Fruit fly (Drosophila melanogaster) whole organism, embryonic: ENCODE measurements around the gene CG12075.

Experiments used
- Asciz ChIP-seq: fragments of 200-800 bp; sonication (Bioruptor generic); optimal IDR thresholded peaks from 2 replicates; lab custom pipeline; 2017; ENCODE audit warnings: missing biosample characterization, mild to moderate bottlenecking, missing genetic modification characterization, missing genetic modification reagents
- B-H1 ChIP-seq: fragments of 200-800 bp; sonication (Bioruptor generic); IDR thresholded peaks from 3 replicates; pipeline ENCODE4 v1.3.6; 2022; ENCODE audit warnings: missing biosample characterization, missing genetic modification characterization
- Blimp-1 ChIP-seq: fragments of 200-800 bp; sonication (Bioruptor generic); optimal IDR thresholded peaks from 3 replicates; lab custom pipeline; 2018; ENCODE audit warnings: missing biosample characterization, missing genetic modification characterization, mild to moderate bottlenecking, moderate library complexity, missing genetic modification reagents
- CG10267 ChIP-seq: fragments of 200-800 bp; sonication (Bioruptor generic); optimal IDR thresholded peaks from 2 replicates; lab custom pipeline; 2018; ENCODE audit warnings: missing biosample characterization, mild to moderate bottlenecking, missing genetic modification characterization, moderate library complexity
- CG10959 ChIP-seq: fragments of 200-800 bp; sonication (Bioruptor generic); IDR thresholded peaks from 2 replicates; pipeline ENCODE4 v1.3.6; 2022; ENCODE audit warnings: missing biosample characterization, missing genetic modification characterization
- CG12391 ChIP-seq: fragments of 200-800 bp; sonication (Bioruptor generic); optimal IDR thresholded peaks from 3 replicates; lab custom pipeline; 2018; ENCODE audit warnings: missing biosample characterization, mild to moderate bottlenecking, missing genetic modification characterization, moderate library complexity
- CG12744 ChIP-seq: fragments of 200-800 bp; sonication (Bioruptor generic); optimal IDR thresholded peaks from 2 replicates; lab custom pipeline; 2016; ENCODE audit warnings: missing biosample characterization, missing genetic modification characterization
- CG12942 ChIP-seq: fragments of 200-800 bp; sonication (Bioruptor generic); optimal IDR thresholded peaks from 3 replicates; lab custom pipeline; 2016; ENCODE audit warnings: missing biosample characterization, missing genetic modification characterization
- CG16815 ChIP-seq: fragments of 200-800 bp; sonication (Bioruptor generic); optimal IDR thresholded peaks from 3 replicates; lab custom pipeline; 2017; ENCODE audit warnings: missing biosample characterization, mild to moderate bottlenecking, missing genetic modification characterization
- CG17186 ChIP-seq: fragments of 200-800 bp; sonication (Bioruptor generic); optimal IDR thresholded peaks from 3 replicates; lab custom pipeline; 2017; ENCODE audit warnings: missing biosample characterization, missing genetic modification reagents, missing genetic modification characterization
- CG17612 ChIP-seq: fragments of 200-800 bp; sonication (Bioruptor generic); IDR thresholded peaks from 2 replicates; pipeline ENCODE4 v1.3.6; 2022; ENCODE audit warnings: missing biosample characterization, missing genetic modification characterization
- CG18262 ChIP-seq: fragments of 200-800 bp; optimal IDR thresholded peaks from 3 replicates; lab custom pipeline; 2019; ENCODE audit warnings: missing biosample characterization, mild to moderate bottlenecking, missing genetic modification characterization, moderate library complexity
- CG2116 ChIP-seq: fragments of 200-800 bp; sonication (Bioruptor generic); optimal IDR thresholded peaks from 3 replicates; lab custom pipeline; 2018; ENCODE audit warnings: missing biosample characterization, mild to moderate bottlenecking, missing genetic modification characterization
- CG6683 ChIP-seq: fragments of 200-800 bp; sonication (Bioruptor generic); optimal IDR thresholded peaks from 2 replicates; lab custom pipeline; 2017; ENCODE audit warnings: missing biosample characterization, mild to moderate bottlenecking, missing genetic modification characterization, missing genetic modification reagents
- CG6689 ChIP-seq: fragments of 200-800 bp; sonication (Bioruptor generic); IDR thresholded peaks from 2 replicates; pipeline ENCODE4 v1.3.6; 2022; ENCODE audit warnings: missing biosample characterization, missing genetic modification characterization
- CG7271 ChIP-seq: fragments of 200-800 bp; sonication (Bioruptor generic); optimal IDR thresholded peaks from 2 replicates; lab custom pipeline; 2018; ENCODE audit warnings: missing biosample characterization, mild to moderate bottlenecking, missing genetic modification characterization, moderate library complexity
- CG7786 ChIP-seq: fragments of 200-800 bp; sonication (Bioruptor generic); optimal IDR thresholded peaks from 2 replicates; lab custom pipeline; 2016; ENCODE audit warnings: missing biosample characterization, missing genetic modification characterization
- CG7928 ChIP-seq: fragments of 200-800 bp; sonication (Bioruptor generic); optimal IDR thresholded peaks from 2 replicates; lab custom pipeline; 2017; ENCODE audit warnings: missing biosample characterization, mild to moderate bottlenecking, missing genetic modification characterization
- CG8290 ChIP-seq, 3 experiments: fragments of 200-800 bp; sonication (Bioruptor generic); optimal IDR thresholded peaks; 2 replicates each; lab custom pipeline; 2016 to 2019; ENCODE audit warnings: missing biosample characterization in 3 of 3, missing genetic modification characterization in 3 of 3, mild to moderate bottlenecking in 2 of 3, moderate library complexity in 1 of 3
- CTCF ChIP-seq: fragments of 200-800 bp; sonication (Bioruptor generic); optimal IDR thresholded peaks from 2 replicates; lab custom pipeline; 2017; ENCODE audit warnings: missing biosample characterization, mild to moderate bottlenecking, missing genetic modification characterization, moderate library complexity
- E2f1 ChIP-seq: fragments of 200-800 bp; sonication (Bioruptor generic); IDR thresholded peaks from 2 replicates; pipeline ENCODE4 v1.3.6; 2022; ENCODE audit warnings: missing biosample characterization, missing genetic modification characterization
- Ets97D ChIP-seq: fragments of 200-800 bp; sonication (Bioruptor generic); optimal IDR thresholded peaks from 3 replicates; lab custom pipeline; 2016; ENCODE audit warnings: missing biosample characterization, missing genetic modification characterization
- GATAe ChIP-seq: fragments of 200-800 bp; sonication (Bioruptor generic); conservative IDR thresholded peaks from 2 replicates; pipeline ENCODE4 v1.3.6; 2022; ENCODE audit warnings: missing biosample characterization, missing genetic modification characterization
- H2.0 ChIP-seq: fragments of 200-800 bp; sonication (Bioruptor generic); IDR thresholded peaks from 2 replicates; pipeline ENCODE4 v1.3.6; 2022; ENCODE audit warnings: missing biosample characterization, missing genetic modification characterization
- HHEX ChIP-seq: fragments of 200-800 bp; sonication (Bioruptor generic); optimal IDR thresholded peaks from 3 replicates; lab custom pipeline; 2017; ENCODE audit warnings: missing biosample characterization, mild to moderate bottlenecking, missing genetic modification characterization, missing genetic modification reagents
- HmgZ ChIP-seq: fragments of 200-800 bp; sonication (Bioruptor generic); optimal IDR thresholded peaks from 2 replicates; lab custom pipeline; 2018; ENCODE audit warnings: missing biosample characterization, mild to moderate bottlenecking, missing genetic modification characterization
- Six4 ChIP-seq: fragments of 200-800 bp; sonication (Bioruptor generic); optimal IDR thresholded peaks from 2 replicates; lab custom pipeline; 2016; ENCODE audit warnings: missing biosample characterization, missing genetic modification characterization
- Trl ChIP-seq, 3 experiments: fragments of >200 bp in 2 of 3; fragments of 200-800 bp in 1 of 3; sonication (Bioruptor generic) in 1 of 3; optimal IDR thresholded peaks; 2 replicates in 1 of 3; 3 replicates in 2 of 3; lab custom pipeline; 2016 to 2017; ENCODE audit warnings: missing biosample characterization in 1 of 3, missing genetic modification characterization in 1 of 3
- bab2 ChIP-seq: fragments of 200-800 bp; sonication (Bioruptor generic); optimal IDR thresholded peaks from 2 replicates; lab custom pipeline; 2016; ENCODE audit warnings: missing biosample characterization, missing genetic modification characterization
- btn ChIP-seq: fragments of 200-800 bp; sonication (Bioruptor generic); optimal IDR thresholded peaks from 2 replicates; lab custom pipeline; 2016; ENCODE audit warnings: missing biosample characterization, missing genetic modification characterization
- dm ChIP-seq: fragments of 200-800 bp; sonication (Bioruptor generic); optimal IDR thresholded peaks from 3 replicates; lab custom pipeline; 2016; ENCODE audit warnings: missing biosample characterization, missing genetic modification characterization
- dmrt99B ChIP-seq: fragments of 200-800 bp; sonication (Bioruptor generic); optimal IDR thresholded peaks from 2 replicates; lab custom pipeline; 2018; ENCODE audit warnings: missing biosample characterization, mild to moderate bottlenecking, missing genetic modification characterization, moderate library complexity
- eve ChIP-seq, 2 experiments: fragments of >200 bp; optimal IDR thresholded peaks; 2 replicates each; lab custom pipeline; 2017; ENCODE audit warnings: missing biosample characterization in 2 of 2, missing genetic modification characterization in 2 of 2
- gce ChIP-seq: fragments of 200-800 bp; sonication (Bioruptor generic); IDR thresholded peaks from 3 replicates; pipeline ENCODE4 v1.3.6; 2022; ENCODE audit warnings: missing biosample characterization, missing genetic modification characterization
- gcm2 ChIP-seq: fragments of 200-800 bp; sonication (Bioruptor generic); optimal IDR thresholded peaks from 2 replicates; lab custom pipeline; 2016; ENCODE audit warnings: missing biosample characterization, missing genetic modification characterization
- gsb-n ChIP-seq: fragments of 200-800 bp; sonication (Bioruptor generic); optimal IDR thresholded peaks from 3 replicates; lab custom pipeline; 2018; ENCODE audit warnings: missing biosample characterization, mild to moderate bottlenecking, missing genetic modification characterization
- hbn ChIP-seq: fragments of 200-800 bp; sonication (Bioruptor generic); IDR thresholded peaks from 2 replicates; pipeline ENCODE4 v1.3.6; 2022; ENCODE audit warnings: missing biosample characterization, missing genetic modification characterization; ENCODE audit not compliant: partially characterized antibody
- ind ChIP-seq: fragments of 200-800 bp; sonication (Bioruptor generic); optimal IDR thresholded peaks from 3 replicates; lab custom pipeline; 2016; ENCODE audit warnings: missing biosample characterization, missing genetic modification characterization
- nau ChIP-seq: fragments of 200-800 bp; sonication (Bioruptor generic); optimal IDR thresholded peaks from 3 replicates; lab custom pipeline; 2017; ENCODE audit warnings: missing biosample characterization, mild to moderate bottlenecking, missing genetic modification characterization, missing genetic modification reagents
- oc ChIP-seq: fragments of 200-800 bp; sonication (Bioruptor generic); optimal IDR thresholded peaks from 2 replicates; lab custom pipeline; 2018; ENCODE audit warnings: missing biosample characterization, mild to moderate bottlenecking, missing genetic modification characterization, moderate library complexity
- sens-2 ChIP-seq: fragments of 200-800 bp; sonication (Bioruptor generic); IDR thresholded peaks from 2 replicates; pipeline ENCODE4 v1.3.6; 2022; ENCODE audit warnings: missing biosample characterization, missing genetic modification characterization
- seq ChIP-seq: fragments of 200-800 bp; sonication (Bioruptor generic); IDR thresholded peaks from 2 replicates; pipeline ENCODE4 v1.3.6; 2022; ENCODE audit warnings: missing biosample characterization, missing genetic modification characterization
- sisA ChIP-seq: fragments of 200-800 bp; sonication (Bioruptor generic); IDR thresholded peaks from 2 replicates; pipeline ENCODE4 v1.3.6; 2022; ENCODE audit warnings: missing biosample characterization, missing genetic modification characterization
- sr ChIP-seq: fragments of 200-800 bp; sonication (Bioruptor generic); IDR thresholded peaks from 3 replicates; pipeline ENCODE4 v1.3.6; 2022; ENCODE audit warnings: missing biosample characterization, missing genetic modification characterization
- stwl ChIP-seq: fragments of 200-800 bp; sonication (Bioruptor generic); optimal IDR thresholded peaks from 3 replicates; lab custom pipeline; 2018; ENCODE audit warnings: missing biosample characterization, mild to moderate bottlenecking, missing genetic modification characterization, moderate library complexity
- tup ChIP-seq: fragments of 200-800 bp; sonication (Bioruptor generic); optimal IDR thresholded peaks from 2 replicates; lab custom pipeline; 2016; ENCODE audit warnings: missing biosample characterization, mild to moderate bottlenecking, missing genetic modification characterization, moderate library complexity
- twi ChIP-seq: fragments of 200-800 bp; optimal IDR thresholded peaks from 2 replicates; lab custom pipeline; 2019; ENCODE audit warnings: missing biosample characterization, mild to moderate bottlenecking, missing genetic modification characterization, moderate library complexity
- vvl ChIP-seq: fragments of 200-800 bp; sonication (Bioruptor generic); IDR thresholded peaks from 2 replicates; pipeline ENCODE4 v1.3.6; 2022; ENCODE audit warnings: missing biosample characterization, missing genetic modification characterization
- wdn ChIP-seq: fragments of 200-800 bp; sonication (Bioruptor generic); IDR thresholded peaks from 2 replicates; pipeline ENCODE4 v1.3.6; 2022; ENCODE audit warnings: missing biosample characterization, missing genetic modification characterization
- zen ChIP-seq: fragments of 200-800 bp; sonication (Bioruptor generic); optimal IDR thresholded peaks from 3 replicates; lab custom pipeline; 2018; ENCODE audit warnings: missing biosample characterization, mild to moderate bottlenecking, missing genetic modification characterization, moderate library complexity

CG12075 gene

dm6 chrX:8878967-8879554, 40.9 kb downstream of the CG12075 start (continued):
- TF ChIP-seq CG2116 (GFP tag; lab: Kevin White, UChicago), result peak; percentile 22
- peak; percentile 24 for TF ChIP-seq bab2 (GFP tag; lab: Kevin White, UChicago)
- TF ChIP-seq CG12391 (tag; lab: Kevin White, UChicago), result peak; percentile 87
- TF ChIP-seq vvl (GFP tag; lab: Robert Waterston, UW), result peak; percentile 95
- TF ChIP-seq GATAe (GFP tag; lab: Robert Waterston, UW), result peak; percentile 39; the same call in 1 of the 2 replicates
- 0 out of 2 replicates have a peak, but pooled peaks have one; percentile 67 for TF ChIP-seq sens-2
- peak; percentile 25 for TF ChIP-seq CG17186 (GFP tag; lab: Kevin White, UChicago)
- TF ChIP-seq btn, result no peak
- TF ChIP-seq H2.0, result peak; percentile 83
- peak; percentile 80 for TF ChIP-seq Asciz (GFP tag; lab: Kevin White, UChicago)
- TF ChIP-seq gce (GFP tag; lab: Robert Waterston, UW), result peak; percentile 87; the same call in 2 of the 3 replicates
- peak; percentile 85 for TF ChIP-seq gsb-n (tag; lab: Kevin White, UChicago)
- TF ChIP-seq eve (GFP tag; optimal IDR thresholded peaks at IDR 0.05; lab: Kevin White, UChicago), result no peak
- peak; percentile 84 for TF ChIP-seq CG10959 (GFP tag; lab: Robert Waterston, UW)
- peak; percentile 67 for TF ChIP-seq CG6683
- TF ChIP-seq CG10267 (tag; lab: Kevin White, UChicago), result peak; percentile 83
- TF ChIP-seq gcm2 (GFP tag; lab: Kevin White, UChicago), result no peak
- no peak for TF ChIP-seq CG7928 (GFP tag; lab: Kevin White, UChicago)
- TF ChIP-seq Six4 (GFP tag; lab: Kevin White, UChicago), result peak; percentile 69
- peak; percentile 83 for TF ChIP-seq oc (tag; lab: Kevin White, UChicago)
- peak; percentile 83 for TF ChIP-seq Blimp-1
- TF ChIP-seq CG16815 (GFP tag; lab: Kevin White, UChicago), result peak; percentile 31
- TF ChIP-seq zen (tag; lab: Kevin White, UChicago), result peak; percentile 71
- peak; percentile 87 for TF ChIP-seq CG18262 (tag; lab: Kevin White, UChicago)
- no peak for TF ChIP-seq Ets97D
- TF ChIP-seq sr, result 0 out of 3 replicates have a peak, but pooled peaks have one; percentile 49
- peak; percentile 56 for TF ChIP-seq twi (tag; lab: Kevin White, UChicago)
- no peak for TF ChIP-seq CG12744 (GFP tag; lab: Kevin White, UChicago)
- no peak for TF ChIP-seq CG7786
- peak; percentile 86 for TF ChIP-seq E2f1 (GFP tag; lab: Robert Waterston, UW)
- TF ChIP-seq hbn (GFP tag; lab: Robert Waterston, UW), result no peak
- peak; percentile 87 for TF ChIP-seq B-H1 (GFP tag; lab: Robert Waterston, UW)
- TF ChIP-seq nau (GFP tag; lab: Kevin White, UChicago), result peak; percentile 62
- TF ChIP-seq wdn (GFP tag; lab: Robert Waterston, UW), result peak; percentile 77
- peak; percentile 72 for TF ChIP-seq ind
- peak; percentile 88 for TF ChIP-seq CG6689
- TF ChIP-seq dm, result no peak
- TF ChIP-seq CG7271 (tag; lab: Kevin White, UChicago), result peak; percentile 52
- peak; percentile 58 for TF ChIP-seq CG8290 (GFP tag; optimal IDR thresholded peaks at IDR 0.05; lab: Kevin White, UChicago)
- TF ChIP-seq CG8290 (tag; optimal IDR thresholded peaks at IDR 0.05; lab: Kevin White, UChicago), result peak in 1 of 2 experiments; percentile 57
- TF ChIP-seq CG12942, result peak; percentile 52
- peak; percentile 82 for TF ChIP-seq HHEX (GFP tag; lab: Kevin White, UChicago)
- TF ChIP-seq stwl (tag; lab: Kevin White, UChicago), result no peak
- peak; percentile 75 for TF ChIP-seq HmgZ (tag; lab: Kevin White, UChicago)
- peak; percentile 68 for TF ChIP-seq CG17612 (GFP tag; lab: Robert Waterston, UW)
- TF ChIP-seq CTCF, result peak; percentile 7
- TF ChIP-seq Trl (optimal IDR thresholded peaks at IDR 0.05; lab: Kevin White, UChicago), result no peak
- TF ChIP-seq Trl (GFP tag; optimal IDR thresholded peaks at IDR 0.05; lab: Kevin White, UChicago), result no peak
- peak; percentile 85 for TF ChIP-seq sisA
- peak; percentile 89 for TF ChIP-seq dmrt99B (tag; lab: Kevin White, UChicago)
- peak; percentile 88 for TF ChIP-seq seq (GFP tag; lab: Robert Waterston, UW)
- no peak for TF ChIP-seq tup (GFP tag; lab: Kevin White, UChicago)
